Fruit fly (Drosophila melanogaster) whole organism, embryonic: ENCODE data around the gene CG7512.

ENCODE experiments used
- Atf-2 ChIP-seq: fragments of 200-800 bp; sonication (Bioruptor generic); optimal IDR thresholded peaks from 2 replicates; lab custom pipeline; 2016; ENCODE audit warnings: missing biosample characterization, missing genetic modification characterization
- CG10147 ChIP-seq: fragments of 200-800 bp; sonication (Bioruptor generic); optimal IDR thresholded peaks from 2 replicates; lab custom pipeline; 2019; ENCODE audit warnings: missing biosample characterization, mild to moderate bottlenecking, missing genetic modification characterization, moderate library complexity
- CG10366 ChIP-seq: fragments of 200-800 bp; sonication (Bioruptor generic); IDR thresholded peaks from 2 replicates; pipeline ENCODE4 v1.3.6; 2022; ENCODE audit warnings: missing biosample characterization, missing genetic modification characterization
- CG11085 ChIP-seq: fragments of 200-800 bp; sonication (Bioruptor generic); IDR thresholded peaks from 2 replicates; pipeline ENCODE4 v1.3.6; 2022; ENCODE audit warnings: missing biosample characterization, missing genetic modification characterization
- CG12744 ChIP-seq: fragments of 200-800 bp; sonication (Bioruptor generic); optimal IDR thresholded peaks from 2 replicates; lab custom pipeline; 2016; ENCODE audit warnings: missing biosample characterization, missing genetic modification characterization
- CG13894 ChIP-seq: fragments of 200-800 bp; sonication (Bioruptor generic); optimal IDR thresholded peaks from 3 replicates; lab custom pipeline; 2018; ENCODE audit warnings: missing biosample characterization, mild to moderate bottlenecking, missing genetic modification characterization, moderate library complexity
- CG15011 ChIP-seq: fragments of 200-800 bp; sonication (Bioruptor generic); optimal IDR thresholded peaks from 3 replicates; lab custom pipeline; 2018; ENCODE audit warnings: missing biosample characterization, mild to moderate bottlenecking, missing genetic modification characterization
- CG2129 ChIP-seq: fragments of 200-800 bp; sonication (Bioruptor generic); IDR thresholded peaks from 2 replicates; pipeline ENCODE4 v1.3.6; 2022; ENCODE audit warnings: missing biosample characterization, missing genetic modification characterization; ENCODE audit not compliant: partially characterized antibody
- CG31388 ChIP-seq: fragments of 200-800 bp; sonication (Bioruptor generic); optimal IDR thresholded peaks from 2 replicates; lab custom pipeline; 2016; ENCODE audit warnings: missing biosample characterization, missing genetic modification characterization
- CG34376 ChIP-seq: fragments of 200-800 bp; sonication (Bioruptor generic); optimal IDR thresholded peaks from 2 replicates; lab custom pipeline; 2018; ENCODE audit warnings: missing biosample characterization, mild to moderate bottlenecking, missing genetic modification characterization
- CG3847 ChIP-seq: fragments of 200-800 bp; sonication (Bioruptor generic); IDR thresholded peaks from 2 replicates; pipeline ENCODE4 v1.3.6; 2022; ENCODE audit warnings: missing biosample characterization, missing genetic modification characterization
- CG3995 ChIP-seq: fragments of 200-800 bp; sonication (Bioruptor generic); optimal IDR thresholded peaks from 3 replicates; lab custom pipeline; 2016; ENCODE audit warnings: missing biosample characterization, missing genetic modification characterization
- CG4617 ChIP-seq: fragments of 200-800 bp; sonication (Bioruptor generic); optimal IDR thresholded peaks from 3 replicates; lab custom pipeline; 2016; ENCODE audit warnings: missing biosample characterization, missing genetic modification characterization, borderline replicate concordance
- CG8359 ChIP-seq: fragments of 200-800 bp; sonication (Bioruptor generic); optimal IDR thresholded peaks from 2 replicates; lab custom pipeline; 2017; ENCODE audit warnings: missing biosample characterization, mild to moderate bottlenecking, missing genetic modification characterization, borderline replicate concordance
- CoRest ChIP-seq: fragments of 200-800 bp; sonication (Bioruptor generic); optimal IDR thresholded peaks from 3 replicates; lab custom pipeline; 2018; ENCODE audit warnings: missing biosample characterization, mild to moderate bottlenecking, missing genetic modification characterization, moderate library complexity
- Doc2 ChIP-seq: fragments of 200-800 bp; sonication (Bioruptor generic); IDR thresholded peaks from 2 replicates; pipeline ENCODE4 v1.3.6; 2022; ENCODE audit warnings: missing biosample characterization, missing genetic modification characterization
- Fer2 ChIP-seq: fragments of 200-800 bp; sonication (Bioruptor generic); optimal IDR thresholded peaks from 2 replicates; lab custom pipeline; 2018; ENCODE audit warnings: missing biosample characterization, mild to moderate bottlenecking, missing genetic modification characterization, moderate library complexity
- H2.0 ChIP-seq: fragments of 200-800 bp; sonication (Bioruptor generic); IDR thresholded peaks from 2 replicates; pipeline ENCODE4 v1.3.6; 2022; ENCODE audit warnings: missing biosample characterization, missing genetic modification characterization
- Lim3 ChIP-seq: fragments of 200-800 bp; sonication (Bioruptor generic); IDR thresholded peaks from 2 replicates; pipeline ENCODE4 v1.3.6; 2022; ENCODE audit warnings: missing biosample characterization, missing genetic modification characterization
- MTF-1 ChIP-seq: fragments of 200-800 bp; sonication (Bioruptor generic); optimal IDR thresholded peaks from 2 replicates; lab custom pipeline; 2018; ENCODE audit warnings: missing biosample characterization, mild to moderate bottlenecking, missing genetic modification characterization, borderline replicate concordance
- Nf-YB ChIP-seq: fragments of 200-800 bp; sonication (Bioruptor generic); optimal IDR thresholded peaks from 3 replicates; lab custom pipeline; 2019; ENCODE audit warnings: missing biosample characterization, mild to moderate bottlenecking, missing genetic modification characterization, moderate library complexity
- Side ChIP-seq: fragments of 200-800 bp; sonication (Bioruptor generic); optimal IDR thresholded peaks from 2 replicates; lab custom pipeline; 2016; ENCODE audit warnings: missing biosample characterization, missing genetic modification characterization
- Spps ChIP-seq: fragments of 200-800 bp; sonication (Bioruptor generic); optimal IDR thresholded peaks from 2 replicates; lab custom pipeline; 2018; ENCODE audit warnings: missing biosample characterization, mild to moderate bottlenecking, missing genetic modification characterization
- Taf1 ChIP-seq: fragments of 200-800 bp; sonication (Bioruptor generic); IDR thresholded peaks from 2 replicates; pipeline ENCODE4 v1.3.6; 2022; ENCODE audit warnings: missing biosample characterization, missing genetic modification characterization
- bcd ChIP-seq: fragments of 200-800 bp; sonication (Bioruptor generic); optimal IDR thresholded peaks from 2 replicates; lab custom pipeline; 2017; ENCODE audit warnings: missing biosample characterization, mild to moderate bottlenecking, missing genetic modification characterization
- bsh ChIP-seq, 2 experiments: fragments of 200-800 bp; sonication (Bioruptor generic); optimal IDR thresholded peaks; 2 replicates each; lab custom pipeline; 2017 to 2018; ENCODE audit warnings: mild to moderate bottlenecking in 2 of 2, missing biosample characterization in 2 of 2, missing genetic modification characterization in 2 of 2, moderate library complexity in 1 of 2
- dan ChIP-seq: fragments of 200-800 bp; sonication (Bioruptor generic); IDR thresholded peaks from 2 replicates; pipeline ENCODE4 v1.3.6; 2022; ENCODE audit warnings: missing biosample characterization, missing genetic modification characterization
- dm ChIP-seq: fragments of 200-800 bp; sonication (Bioruptor generic); optimal IDR thresholded peaks from 3 replicates; lab custom pipeline; 2016; ENCODE audit warnings: missing biosample characterization, missing genetic modification characterization
- en ChIP-seq: fragments of 200-800 bp; sonication (Bioruptor generic); optimal IDR thresholded peaks from 2 replicates; lab custom pipeline; 2016; ENCODE audit warnings: missing biosample characterization, missing genetic modification characterization
- fd64A ChIP-seq: fragments of 200-800 bp; sonication (Bioruptor generic); optimal IDR thresholded peaks from 3 replicates; lab custom pipeline; 2018; ENCODE audit warnings: missing biosample characterization, mild to moderate bottlenecking, missing genetic modification characterization
- h ChIP-seq: fragments of >200 bp; optimal IDR thresholded peaks from 2 replicates; lab custom pipeline; 2017
- jigr1 ChIP-seq: fragments of 200-800 bp; sonication (Bioruptor generic); IDR thresholded peaks from 3 replicates; pipeline ENCODE4 v1.3.6; 2022; ENCODE audit warnings: missing biosample characterization, missing genetic modification characterization
- lola ChIP-seq, 3 experiments: fragments of >200 bp in 2 of 3; fragments of 200-800 bp in 1 of 3; sonication (Bioruptor generic) in 1 of 3; optimal IDR thresholded peaks; 2 replicates each; lab custom pipeline; 2017 to 2019; ENCODE audit warnings: missing biosample characterization in 3 of 3, missing genetic modification characterization in 3 of 3, mild to moderate bottlenecking in 1 of 3, moderate library complexity in 1 of 3
- lov ChIP-seq, 2 experiments: fragments of 200-800 bp in 1 of 2; fragments of >200 bp in 1 of 2; sonication (Bioruptor generic) in 1 of 2; IDR thresholded peaks in 1 of 2; optimal IDR thresholded peaks in 1 of 2; 2 replicates in 1 of 2; 3 replicates in 1 of 2; pipeline versions ENCODE4 v1.3.6 to Lab custom; 2017 to 2022; ENCODE audit warnings: missing biosample characterization in 1 of 2, missing genetic modification characterization in 1 of 2
- nom ChIP-seq: fragments of 200-800 bp; sonication (Bioruptor generic); optimal IDR thresholded peaks from 2 replicates; lab custom pipeline; 2017; ENCODE audit warnings: missing biosample characterization, missing genetic modification characterization, mild to moderate bottlenecking, moderate library complexity, missing genetic modification reagents
- odd ChIP-seq: fragments of 200-800 bp; sonication (Bioruptor generic); optimal IDR thresholded peaks from 2 replicates; lab custom pipeline; 2017; ENCODE audit warnings: missing biosample characterization, mild to moderate bottlenecking, missing genetic modification characterization
- p53 ChIP-seq: fragments of 200-800 bp; sonication (Bioruptor generic); optimal IDR thresholded peaks from 2 replicates; lab custom pipeline; 2016; ENCODE audit warnings: missing biosample characterization, missing genetic modification characterization
- pan ChIP-seq, 4 experiments: fragments of >200 bp in 3 of 4; fragments of 200-800 bp in 1 of 4; sonication (Bioruptor generic) in 1 of 4; optimal IDR thresholded peaks in 3 of 4; IDR thresholded peaks in 1 of 4; 2 replicates each; pipeline versions ENCODE4 v1.3.6 to Lab custom; 2017 to 2022; ENCODE audit warnings: missing biosample characterization in 2 of 4, missing genetic modification characterization in 2 of 4, mixed read lengths in 1 of 4
- pfk ChIP-seq: fragments of 200-800 bp; sonication (Bioruptor generic); optimal IDR thresholded peaks from 2 replicates; lab custom pipeline; 2018; ENCODE audit warnings: missing biosample characterization, mild to moderate bottlenecking, missing genetic modification characterization, moderate library complexity
- pnt ChIP-seq: fragments of 200-800 bp; sonication (Bioruptor generic); optimal IDR thresholded peaks from 3 replicates; lab custom pipeline; 2016; ENCODE audit warnings: missing biosample characterization, missing genetic modification characterization
- prd ChIP-seq, 3 experiments: fragments of >200 bp in 2 of 3; fragments of 200-800 bp in 1 of 3; sonication (Bioruptor generic) in 1 of 3; optimal IDR thresholded peaks in 2 of 3; IDR thresholded peaks in 1 of 3; 2 replicates in 2 of 3; 3 replicates in 1 of 3; pipeline versions ENCODE4 v1.3.6 to Lab custom; 2017 to 2022; ENCODE audit warnings: missing biosample characterization in 1 of 3, missing genetic modification characterization in 1 of 3
- pzg ChIP-seq: fragments of 200-800 bp; sonication (Bioruptor generic); optimal IDR thresholded peaks from 3 replicates; lab custom pipeline; 2018; ENCODE audit warnings: missing biosample characterization, mild to moderate bottlenecking, missing genetic modification characterization, moderate library complexity
- row ChIP-seq: fragments of 200-800 bp; sonication (Bioruptor generic); IDR thresholded peaks from 3 replicates; pipeline ENCODE4 v1.3.6; 2022; ENCODE audit warnings: missing biosample characterization, missing genetic modification characterization
- sqz ChIP-seq: fragments of 200-800 bp; sonication (Bioruptor generic); optimal IDR thresholded peaks from 3 replicates; lab custom pipeline; 2018; ENCODE audit warnings: missing biosample characterization, mild to moderate bottlenecking, missing genetic modification characterization
- ssp ChIP-seq: fragments of 200-800 bp; sonication (Bioruptor generic); IDR thresholded peaks from 2 replicates; pipeline ENCODE4 v1.3.6; 2022; ENCODE audit warnings: missing biosample characterization, missing genetic modification characterization
- trem ChIP-seq: fragments of 200-800 bp; optimal IDR thresholded peaks from 3 replicates; lab custom pipeline; 2019; ENCODE audit warnings: missing biosample characterization, mild to moderate bottlenecking, missing genetic modification characterization, moderate library complexity
- unpg ChIP-seq: fragments of 200-800 bp; sonication (Bioruptor generic); optimal IDR thresholded peaks from 3 replicates; lab custom pipeline; 2018; ENCODE audit warnings: missing biosample characterization, mild to moderate bottlenecking, missing genetic modification characterization, moderate library complexity

The CG7512 gene

DNA sequence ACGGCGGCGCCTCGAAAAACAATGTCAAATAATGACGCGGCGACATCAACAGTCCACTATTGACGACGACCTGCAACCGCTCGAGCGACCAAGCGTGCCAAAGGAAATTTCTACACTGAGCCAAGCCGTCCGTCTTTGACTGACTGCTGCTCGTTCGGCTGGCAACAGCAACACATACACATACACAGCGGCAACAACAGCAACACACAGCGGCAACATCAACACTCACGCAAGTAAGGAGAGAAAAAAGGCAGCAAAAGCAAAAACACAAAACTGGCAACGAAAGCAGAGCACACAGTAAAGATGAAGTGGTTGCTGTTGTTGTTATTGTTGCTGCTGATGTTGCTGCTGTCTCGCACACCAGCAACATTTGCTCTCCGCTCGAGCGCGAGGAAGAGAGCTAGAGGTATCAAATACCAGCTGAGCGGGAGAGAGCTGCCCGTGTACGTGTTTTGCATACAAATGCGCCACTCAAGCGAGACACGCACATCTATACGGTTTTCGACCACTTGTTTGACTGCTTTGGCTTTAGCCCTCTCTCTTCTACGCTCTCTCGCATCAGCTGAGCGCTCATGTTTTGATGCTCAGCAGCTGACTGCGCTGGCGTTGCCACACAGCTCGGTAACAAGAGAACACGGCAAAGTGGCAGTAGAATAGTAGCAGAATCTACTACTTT lies 39.6 kb downstream of the CG7512 start (continued):
- TF ChIP-seq CG10366 (no peak), pfk (GFP tag; lab: Kevin White, UChicago) (peak; percentile 5), CG4617 (GFP tag; lab: Kevin White, UChicago) (no peak), lola (GFP tag; optimal IDR thresholded peaks at IDR 0.05; lab: Kevin White, UChicago) (no peak), CG8359 (GFP tag; lab: Kevin White, UChicago) (no peak), CG10147 (GFP tag; lab: Kevin White, UChicago) (peak; percentile 38), Side (no peak), Lim3 (no peak), trem (tag; lab: Kevin White, UChicago) (peak; percentile 14), fd64A (GFP tag; lab: Kevin White, UChicago) (peak; percentile 6), prd (optimal IDR thresholded peaks at IDR 0.05; lab: Kevin White, UChicago) (no peak), prd (GFP tag; IDR thresholded peaks at IDR 0.05; lab: Robert Waterston, UW) (no peak), odd (peak; percentile 42), CG13894 (tag; lab: Kevin White, UChicago) (peak; percentile 69), en (GFP tag; lab: Kevin White, UChicago) (no peak), CG11085 (no peak), CG31388 (GFP tag; lab: Kevin White, UChicago) (no peak), Spps (tag; lab: Kevin White, UChicago) (peak; percentile 6), h (lab: Kevin White, UChicago) (no peak), CG15011 (GFP tag; lab: Kevin White, UChicago) (no peak), row (no peak; the same call in 2 of the 3 replicates), unpg (GFP tag; lab: Kevin White, UChicago) (peak; percentile 11), pan (optimal IDR thresholded peaks at IDR 0.05; lab: Kevin White, UChicago) (no peak), pan (GFP tag; optimal IDR thresholded peaks at IDR 0.05 in 1 of 2, IDR thresholded peaks at IDR 0.05 in 1 of 2) (peak in 1 of 2 experiments; percentile 36), Nf-YB (peak; percentile 47), nom (GFP tag; lab: Kevin White, UChicago) (peak; percentile 84), jigr1 (GFP tag; lab: Robert Waterston, UW) (no peak), CG3847 (GFP tag; lab: Robert Waterston, UW) (no peak), Atf-2 (GFP tag; lab: Kevin White, UChicago) (no peak), CoRest (tag; lab: Kevin White, UChicago) (no peak), Taf1 (GFP tag; lab: Robert Waterston, UW) (no peak), p53 (GFP tag; lab: Kevin White, UChicago) (no peak), lov (optimal IDR thresholded peaks at IDR 0.05; lab: Kevin White, UChicago) (no peak), lov (GFP tag; IDR thresholded peaks at IDR 0.05; lab: Robert Waterston, UW) (peak; percentile 68; the same call in 1 of the 3 replicates), CG3995 (GFP tag; lab: Kevin White, UChicago) (no peak), MTF-1 (GFP tag; lab: Kevin White, UChicago) (peak; percentile 11), bsh (GFP tag; optimal IDR thresholded peaks at IDR 0.05; lab: Kevin White, UChicago) (peak in 1 of 2 experiments; percentile 79), Doc2 (GFP tag; lab: Robert Waterston, UW) (no peak), dm (no peak), bcd (no peak), sqz (GFP tag; lab: Kevin White, UChicago) (peak; percentile 42), dan (GFP tag; lab: Robert Waterston, UW) (no peak), CG2129 (GFP tag; lab: Robert Waterston, UW) (peak; percentile 16; the same call in 1 of the 2 replicates), CG34376 (GFP tag; lab: Kevin White, UChicago) (peak; percentile 78), pnt (GFP tag; lab: Kevin White, UChicago) (no peak), H2.0 (GFP tag; lab: Robert Waterston, UW) (no peak), CG12744 (GFP tag; lab: Kevin White, UChicago) (no peak), pzg (GFP tag; lab: Kevin White, UChicago) (peak; percentile 28), Fer2 (tag; lab: Kevin White, UChicago) (no peak), ssp (GFP tag; lab: Robert Waterston, UW) (no peak)
